Fruit fly (Drosophila melanogaster): Measurements from ENCODE around the gene CG12020.
A peak's percentile ranks its signal among the peaks of the same experiment; 100 is the strongest.

The CG12020 gene

dm6 chr3L:1818834-1819233, 21.7 kb downstream of the CG12020 start:
- TF ChIP-seq CG31627 (GFP tag; optimal IDR thresholded peaks at IDR 0.05) (no peak), Met (GFP tag; optimal IDR thresholded peaks at IDR 0.05) (no peak), svp (GFP tag) (peak; percentile 11), CG1621 (tag; optimal IDR thresholded peaks at IDR 0.05) (peak; percentile 1), dsx (GFP tag; optimal IDR thresholded peaks at IDR 0.05; ENCODE audit: poor library complexity, severe bottlenecking) (peak; percentile 59)

- TF ChIP-seq fd59A (GFP tag; optimal IDR thresholded peaks at IDR 0.05) (no peak), CG1621 (tag; optimal IDR thresholded peaks at IDR 0.05) (peak; percentile 87), CG7368 (GFP tag; optimal IDR thresholded peaks at IDR 0.05) (no peak), Eip75B (GFP tag; optimal IDR thresholded peaks at IDR 0.05) (no peak), ss (GFP tag; optimal IDR thresholded peaks at IDR 0.05) (peak; percentile 26 to 54), CG15336 (GFP tag; IDR thresholded peaks at IDR 0.05) (no peak), eg (GFP tag; IDR thresholded peaks at IDR 0.05) (0 out of 3 replicates have a peak, but pooled peaks have one; percentile 21), dsx (GFP tag; optimal IDR thresholded peaks at IDR 0.05; ENCODE audit: poor library complexity, severe bottlenecking) (peak; percentile 9), spab (GFP tag; optimal IDR thresholded peaks at IDR 0.05) (no peak), CG3032 (tag; optimal IDR thresholded peaks at IDR 0.05) (no peak)
These were observed 24.0 kb downstream of the CG12020 start for dm6 chr3L:1821140-1821539.

dm6 chr3L:1822365-1822764, 25.3 kb downstream of the CG12020 start:
- TF ChIP-seq CG10669 (GFP tag; optimal IDR thresholded peaks at IDR 0.05) (no peak), CG8632 (GFP tag; optimal IDR thresholded peaks at IDR 0.05) (no peak), CG8319 (GFP tag; optimal IDR thresholded peaks at IDR 0.05) (no peak), CG16779 (tag; optimal IDR thresholded peaks at IDR 0.05) (no peak), CG11902 (GFP tag; optimal IDR thresholded peaks at IDR 0.05) (no peak), Hr39 (GFP tag; optimal IDR thresholded peaks at IDR 0.05) (no peak), Sox14 (GFP tag; optimal IDR thresholded peaks at IDR 0.05) (no peak), fd85E (GFP tag; optimal IDR thresholded peaks at IDR 0.05) (no peak), pdm3 (GFP tag; optimal IDR thresholded peaks at IDR 0.05) (no peak), salr (GFP tag; optimal IDR thresholded peaks at IDR 0.05) (peak in 1 of 2 experiments; percentile 5), CG1621 (tag; optimal IDR thresholded peaks at IDR 0.05) (no peak), lz (GFP tag; optimal IDR thresholded peaks at IDR 0.05) (no peak), Sox15 (GFP tag; optimal IDR thresholded peaks at IDR 0.05) (no peak), CG6808 (GFP tag; optimal IDR thresholded peaks at IDR 0.05) (peak; percentile 21), CG6854 (GFP tag; optimal IDR thresholded peaks at IDR 0.05) (peak; percentile 59), ss (GFP tag; optimal IDR thresholded peaks at IDR 0.05) (peak in 1 of 2 experiments; percentile 70), CG10631 (GFP tag; optimal IDR thresholded peaks at IDR 0.05) (no peak), topi (GFP tag; optimal IDR thresholded peaks at IDR 0.05) (no peak), dac (GFP tag; optimal IDR thresholded peaks at IDR 0.05) (no peak), CG9139 (GFP tag; optimal IDR thresholded peaks at IDR 0.05) (no peak), CG31627 (GFP tag; optimal IDR thresholded peaks at IDR 0.05) (no peak), Hr38 (GFP tag; optimal IDR thresholded peaks at IDR 0.05) (no peak), CG11762 (GFP tag; optimal IDR thresholded peaks at IDR 0.05; ENCODE audit: insufficient read depth) (no peak), svp (GFP tag) (no peak), CG6792 (GFP tag; optimal IDR thresholded peaks at IDR 0.05) (no peak), Eip75B (GFP tag; optimal IDR thresholded peaks at IDR 0.05) (no peak)

- TF ChIP-seq Eip78C (GFP tag) (peak; percentile 52), Eip75B (GFP tag; optimal IDR thresholded peaks at IDR 0.05) (peak; percentile 32), dac (GFP tag; optimal IDR thresholded peaks at IDR 0.05) (no peak), CG6854 (GFP tag; optimal IDR thresholded peaks at IDR 0.05) (peak; percentile 67), vri (GFP tag; optimal IDR thresholded peaks at IDR 0.05) (peak; percentile 93), CG1621 (tag; optimal IDR thresholded peaks at IDR 0.05) (peak; percentile 22), Blimp-1 (GFP tag; optimal IDR thresholded peaks at IDR 0.05) (peak; percentile 58), Hr39 (GFP tag; optimal IDR thresholded peaks at IDR 0.05) (peak; percentile 10), dsx (GFP tag; optimal IDR thresholded peaks at IDR 0.05; ENCODE audit: poor library complexity, severe bottlenecking) (peak; percentile 6), ss (GFP tag; optimal IDR thresholded peaks at IDR 0.05) (peak in 1 of 2 experiments; percentile 20), Smox (GFP tag; optimal IDR thresholded peaks at IDR 0.05) (no peak), CG6163 (GFP tag; IDR thresholded peaks at IDR 0.05) (peak; percentile 54; the same call in 2 of the 3 replicates), Lpt (GFP tag; optimal IDR thresholded peaks at IDR 0.05) (no peak), fd85E (GFP tag; optimal IDR thresholded peaks at IDR 0.05) (no peak)
These were observed 30.8 kb downstream of the CG12020 start for dm6 chr3L:1827809-1828371.

Measured in whole organism, prepupa.